Worm (Caenorhabditis elegans) whole organism, L4 larva: ENCODE measurements around the gene enee-1.

Experiments used
- F37D6.2 ChIP-seq: sonication (generic microtip); optimal IDR thresholded peaks from 2 replicates; lab custom pipeline; 2016; ENCODE audit warnings: mild to moderate bottlenecking, missing genetic modification characterization, missing compliant biosample characterization
- F44E2.7 ChIP-seq: fragments of 200-800 bp; sonication (Bioruptor generic); IDR thresholded peaks from 2 replicates; pipeline ENCODE4 v2.1.2; 2022; ENCODE audit warnings: missing genetic modification characterization, missing compliant biosample characterization
- R02D3.7 ChIP-seq: fragments of 150-350 bp; sonication (generic microtip); optimal IDR thresholded peaks from 3 replicates; lab custom pipeline; 2014; ENCODE audit warnings: missing biosample characterization, missing genetic modification characterization
- T20F7.1 ChIP-seq: fragments of 200-800 bp; sonication (Bioruptor generic); optimal IDR thresholded peaks from 2 replicates; lab custom pipeline; 2018; ENCODE audit warnings: mild to moderate bottlenecking, missing genetic modification characterization, missing compliant biosample characterization
- Y75B8A.6 ChIP-seq: fragments of 200-800 bp; sonication (Bioruptor generic); IDR thresholded peaks from 2 replicates; pipeline ENCODE4 v1.3.6; 2022; ENCODE audit warnings: missing genetic modification reagents, missing genetic modification characterization, missing compliant biosample characterization
- ZK337.2 ChIP-seq: fragments of 200-800 bp; sonication (Bioruptor generic); IDR thresholded peaks from 2 replicates; pipeline ENCODE4 v1.3.6; 2022; ENCODE audit warnings: missing genetic modification reagents, missing genetic modification characterization, missing compliant biosample characterization
- aha-1 ChIP-seq: fragments of 150-350 bp; peaks from one replicate; lab custom pipeline; 2014; ENCODE audit warnings: missing biosample characterization, missing genetic modification characterization
- arid-1 ChIP-seq: fragments of 200-800 bp; sonication (Bioruptor generic); conservative IDR thresholded peaks from 2 replicates; pipeline ENCODE4 v1.3.6; 2022; ENCODE audit warnings: missing genetic modification reagents, missing genetic modification characterization, missing compliant biosample characterization
- attf-4 ChIP-seq: sonication (generic microtip); optimal IDR thresholded peaks from 3 replicates; lab custom pipeline; 2017; ENCODE audit warnings: missing biosample characterization, missing genetic modification characterization
- ceh-20 ChIP-seq: fragments of 200-800 bp; sonication (Bioruptor generic); IDR thresholded peaks from 2 replicates; pipeline ENCODE4 v1.3.6; 2022; ENCODE audit warnings: missing genetic modification reagents, missing genetic modification characterization, missing compliant biosample characterization
- ceh-28 ChIP-seq: fragments of 150-350 bp; optimal IDR thresholded peaks from 2 replicates; lab custom pipeline; 2014; ENCODE audit warnings: missing biosample characterization, missing genetic modification reagents, missing genetic modification characterization
- ces-1 ChIP-seq: fragments of 150-350 bp; sonication (generic microtip); optimal IDR thresholded peaks from 4 replicates; lab custom pipeline; 2014; ENCODE audit warnings: missing biosample characterization, missing genetic modification reagents, missing genetic modification characterization
- cey-2 ChIP-seq: sonication (generic microtip); optimal IDR thresholded peaks from 3 replicates; lab custom pipeline; 2017; ENCODE audit warnings: missing genetic modification characterization, mild to moderate bottlenecking, missing compliant biosample characterization, antibody characterized with exemption, borderline replicate concordance; ENCODE audit not compliant: insufficient read depth
- ctbp-1 ChIP-seq: fragments of 200-800 bp; sonication (Bioruptor generic); IDR thresholded peaks from 2 replicates; pipeline ENCODE4 v1.3.6; 2022; ENCODE audit warnings: missing genetic modification reagents, missing genetic modification characterization, missing compliant biosample characterization
- daf-12 ChIP-seq: fragments of 150-350 bp; optimal IDR thresholded peaks from 2 replicates; lab custom pipeline; 2014; ENCODE audit warnings: missing biosample characterization, missing genetic modification reagents, missing genetic modification characterization
- daf-19 ChIP-seq: fragments of 200-800 bp; sonication (Bioruptor generic); conservative IDR thresholded peaks from 2 replicates; pipeline ENCODE4 v1.3.6; 2022; ENCODE audit warnings: missing genetic modification characterization, missing compliant biosample characterization
- daf-8 ChIP-seq: fragments of 200-800 bp; sonication (Bioruptor generic); IDR thresholded peaks from 2 replicates; pipeline ENCODE4 v1.3.6; 2022; ENCODE audit warnings: missing genetic modification characterization, missing compliant biosample characterization
- dmd-6 ChIP-seq: fragments of 200-800 bp; sonication (Bioruptor generic); IDR thresholded peaks from 2 replicates; pipeline ENCODE4 v1.3.6; 2022; ENCODE audit warnings: missing genetic modification reagents, missing genetic modification characterization, missing compliant biosample characterization
- dmd-8 ChIP-seq: fragments of 200-800 bp; sonication (Bioruptor generic); IDR thresholded peaks from 2 replicates; pipeline ENCODE4 v1.3.6; 2022; ENCODE audit warnings: missing genetic modification characterization, missing compliant biosample characterization
- dmd-9 ChIP-seq: fragments of 200-800 bp; sonication (Bioruptor generic); IDR thresholded peaks from 2 replicates; pipeline ENCODE4 v1.3.6; 2022; ENCODE audit warnings: missing genetic modification reagents, missing genetic modification characterization, missing compliant biosample characterization
- duxl-1 ChIP-seq: sonication (generic microtip); optimal IDR thresholded peaks from 2 replicates; lab custom pipeline; 2016; ENCODE audit warnings: mild to moderate bottlenecking, missing genetic modification characterization, moderate library complexity, missing compliant biosample characterization; ENCODE audit not compliant: poor library complexity
- dve-1 ChIP-seq: sonication (generic microtip); optimal IDR thresholded peaks from 2 replicates; lab custom pipeline; 2017; ENCODE audit warnings: antibody characterized with exemption, mild to moderate bottlenecking, missing genetic modification characterization, missing compliant biosample characterization; ENCODE audit not compliant: insufficient read depth
- hlh-11 ChIP-seq: fragments of 200-800 bp; sonication (Bioruptor generic); optimal IDR thresholded peaks from 2 replicates; lab custom pipeline; 2018; ENCODE audit warnings: mild to moderate bottlenecking, missing genetic modification characterization, missing compliant biosample characterization
- hlh-30 ChIP-seq: sonication (generic microtip); optimal IDR thresholded peaks from 2 replicates; lab custom pipeline; 2017; ENCODE audit warnings: antibody characterized with exemption, mild to moderate bottlenecking, missing genetic modification characterization, missing compliant biosample characterization; ENCODE audit not compliant: insufficient read depth
- lin-13 ChIP-seq: fragments of 150-350 bp; optimal IDR thresholded peaks from 2 replicates; lab custom pipeline; 2014; ENCODE audit warnings: missing biosample characterization, missing genetic modification reagents, missing genetic modification characterization
- lin-38 ChIP-seq: fragments of 200-800 bp; sonication (Bioruptor generic); IDR thresholded peaks from 2 replicates; pipeline ENCODE4 v1.3.6; 2022; ENCODE audit warnings: missing genetic modification reagents, missing genetic modification characterization, missing compliant biosample characterization
- lin-39 ChIP-seq: fragments of 150-350 bp; optimal IDR thresholded peaks from 2 replicates; lab custom pipeline; 2014; ENCODE audit warnings: missing biosample characterization, missing genetic modification reagents, missing genetic modification characterization
- lir-3 ChIP-seq: sonication (generic microtip); optimal IDR thresholded peaks from 2 replicates; lab custom pipeline; 2016; ENCODE audit warnings: mild to moderate bottlenecking, missing genetic modification characterization, missing compliant biosample characterization
- madf-9 ChIP-seq: fragments of 200-800 bp; sonication (Bioruptor generic); conservative IDR thresholded peaks from 2 replicates; pipeline ENCODE4 v1.3.6; 2022; ENCODE audit warnings: missing genetic modification reagents, missing genetic modification characterization, missing compliant biosample characterization
- mes-2 ChIP-seq: sonication (generic microtip); optimal IDR thresholded peaks from 2 replicates; lab custom pipeline; 2016; ENCODE audit warnings: missing genotype, mild to moderate bottlenecking, missing genetic modification characterization, missing compliant biosample characterization; ENCODE audit not compliant: poor library complexity, severe bottlenecking
- mxl-2 ChIP-seq: fragments of 200-800 bp; sonication (Bioruptor generic); conservative IDR thresholded peaks from 2 replicates; pipeline ENCODE4 v1.3.6; 2022; ENCODE audit warnings: missing genetic modification reagents, missing genetic modification characterization, missing compliant biosample characterization
- nhr-10 ChIP-seq: fragments of 150-350 bp; optimal IDR thresholded peaks from 2 replicates; lab custom pipeline; 2014; ENCODE audit warnings: missing biosample characterization, missing genetic modification characterization
- nhr-102 ChIP-seq: sonication (generic microtip); optimal IDR thresholded peaks from 2 replicates; lab custom pipeline; 2016; ENCODE audit warnings: mild to moderate bottlenecking, missing genetic modification characterization, moderate library complexity, missing compliant biosample characterization
- nhr-11 ChIP-seq: fragments of 150-350 bp; optimal IDR thresholded peaks from 2 replicates; lab custom pipeline; 2014; ENCODE audit warnings: missing biosample characterization, missing genetic modification characterization
- nhr-237 ChIP-seq: sonication (generic microtip); optimal IDR thresholded peaks from 2 replicates; lab custom pipeline; 2017; ENCODE audit warnings: missing biosample characterization, missing genetic modification characterization
- nhr-28 ChIP-seq: fragments of 150-350 bp; optimal IDR thresholded peaks from 2 replicates; lab custom pipeline; 2014; ENCODE audit warnings: missing biosample characterization, missing genetic modification characterization
- nhr-42 ChIP-seq: fragments of 200-800 bp; sonication (Bioruptor generic); IDR thresholded peaks from 2 replicates; pipeline ENCODE4 v1.3.6; 2022; ENCODE audit warnings: missing genetic modification characterization, missing compliant biosample characterization
- nhr-48 ChIP-seq: sonication (generic microtip); optimal IDR thresholded peaks from 2 replicates; lab custom pipeline; 2016; ENCODE audit warnings: mild to moderate bottlenecking, missing genetic modification characterization, missing compliant biosample characterization
- nhr-6 ChIP-seq: fragments of 150-350 bp; optimal IDR thresholded peaks from 2 replicates; lab custom pipeline; 2014; ENCODE audit warnings: missing biosample characterization, missing genetic modification characterization
- nhr-77 ChIP-seq: fragments of 150-350 bp; optimal IDR thresholded peaks from 2 replicates; lab custom pipeline; 2014; ENCODE audit warnings: missing biosample characterization, missing genetic modification characterization
- php-3 ChIP-seq: fragments of 200-800 bp; sonication (Bioruptor generic); IDR thresholded peaks from 2 replicates; pipeline ENCODE4 v1.3.6; 2022; ENCODE audit warnings: missing genetic modification reagents, missing genetic modification characterization, missing compliant biosample characterization
- rbr-2 ChIP-seq: sonication (generic microtip); optimal IDR thresholded peaks from 2 replicates; lab custom pipeline; 2016; ENCODE audit warnings: missing genotype, missing genetic modification characterization, missing compliant biosample characterization
- snpc-1.2 ChIP-seq: fragments of 200-800 bp; sonication (Bioruptor generic); IDR thresholded peaks from 2 replicates; pipeline ENCODE4 v1.3.6; 2022; ENCODE audit warnings: missing genetic modification reagents, missing genetic modification characterization, missing compliant biosample characterization
- snpc-4 ChIP-seq: fragments of 150-350 bp; optimal IDR thresholded peaks from 2 replicates; lab custom pipeline; 2014; ENCODE audit warnings: missing biosample characterization, missing genetic modification characterization
- spr-1 ChIP-seq: sonication (generic microtip); optimal IDR thresholded peaks from 2 replicates; lab custom pipeline; 2016; ENCODE audit warnings: mild to moderate bottlenecking, missing genetic modification characterization, missing compliant biosample characterization
- spr-3 ChIP-seq: fragments of 200-800 bp; sonication (Bioruptor generic); optimal IDR thresholded peaks from 2 replicates; lab custom pipeline; 2018; ENCODE audit warnings: mild to moderate bottlenecking, missing genetic modification characterization, missing compliant biosample characterization
- unc-62 ChIP-seq, 3 experiments: fragments of 150-350 bp in 1 of 3; sonication (generic microtip); optimal IDR thresholded peaks in 2 of 3; peaks in 1 of 3; 1 replicate in 1 of 3; 2 replicates in 2 of 3; lab custom pipeline; 2014 to 2017; ENCODE audit warnings: missing biosample characterization in 3 of 3, missing genetic modification characterization in 3 of 3, missing genetic modification reagents in 3 of 3, missing genotype in 1 of 3
- zfp-3 ChIP-seq: fragments of 200-800 bp; sonication (Bioruptor generic); conservative IDR thresholded peaks from 2 replicates; pipeline ENCODE4 v1.3.6; 2022; ENCODE audit warnings: missing genetic modification reagents, missing genetic modification characterization, missing compliant biosample characterization
- zip-11 ChIP-seq: fragments of 200-800 bp; sonication (Bioruptor generic); IDR thresholded peaks from 2 replicates; pipeline ENCODE4 v1.3.6; 2022; ENCODE audit warnings: missing genetic modification characterization, missing compliant biosample characterization
- ztf-11 ChIP-seq: fragments of 150-350 bp; optimal IDR thresholded peaks from 2 replicates; lab custom pipeline; 2014; ENCODE audit warnings: missing biosample characterization, missing genetic modification characterization
- ztf-7 ChIP-seq: fragments of 150-350 bp; optimal IDR thresholded peaks from 2 replicates; lab custom pipeline; 2014; ENCODE audit warnings: missing biosample characterization, missing genetic modification characterization

enee-1 gene

DNA sequence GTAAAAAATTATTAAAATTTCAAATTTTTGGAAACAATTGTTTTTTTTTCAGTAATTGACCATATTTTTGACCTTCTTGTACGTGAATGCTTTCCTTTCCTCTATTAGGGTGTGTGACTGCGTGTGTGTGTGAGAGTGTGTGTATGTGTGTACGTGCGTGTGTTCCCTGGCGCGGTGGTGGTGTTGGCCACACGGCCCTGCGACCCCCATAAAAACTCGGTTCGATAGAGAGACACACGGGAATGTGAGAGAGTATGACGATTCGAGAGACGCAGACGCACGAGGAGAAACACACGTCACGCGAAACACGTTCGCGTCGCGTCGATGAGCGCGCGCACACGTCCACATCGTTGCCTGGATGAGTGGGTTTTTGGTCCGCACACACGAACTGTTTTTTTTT, 5.7 kb upstream of the enee-1 start (continued):
- TF ChIP-seq ztf-7: peak; percentile 60
- 0 out of 2 replicates have a peak, but pooled peaks have one; percentile 18 for TF ChIP-seq dmd-8
- TF ChIP-seq lir-3: no peak
- no peak for TF ChIP-seq lin-38 (GFP tag; lab: Robert Waterston, UW)
- TF ChIP-seq nhr-77 (tag; lab: Kevin White, UChicago): no peak
- TF ChIP-seq ctbp-1 (GFP tag; lab: Robert Waterston, UW): peak; percentile 69
- TF ChIP-seq aha-1 (tag; lab: Kevin White, UChicago): peak; percentile 98
- TF ChIP-seq hlh-11 (tag; lab: Kevin White, UChicago): peak; percentile 92
- peak; percentile 77 for TF ChIP-seq dmd-6 (GFP tag; lab: Robert Waterston, UW)
- TF ChIP-seq nhr-48: peak; percentile 75
- no peak for TF ChIP-seq nhr-10 (tag; lab: Kevin White, UChicago)
- no peak for TF ChIP-seq lin-39 (tag; lab: Kevin White, UChicago)
- no peak for TF ChIP-seq cey-2 (tag; lab: Kevin White, UChicago)
- TF ChIP-seq daf-8: no peak
- peak; percentile 72 for TF ChIP-seq spr-1 (tag; lab: Kevin White, UChicago)
- no peak for TF ChIP-seq dmd-9 (GFP tag; lab: Robert Waterston, UW)
- TF ChIP-seq snpc-1.2 (GFP tag; lab: Robert Waterston, UW): no peak
- TF ChIP-seq snpc-4 (tag; lab: Kevin White, UChicago): no peak
- peak; percentile 72 for TF ChIP-seq php-3 (GFP tag; lab: Robert Waterston, UW)
- peak; percentile 64; the same call in 1 of the 2 replicates for TF ChIP-seq madf-9 (GFP tag; lab: Robert Waterston, UW)
- TF ChIP-seq duxl-1 (tag; lab: Kevin White, UChicago): peak; percentile 21
- TF ChIP-seq F37D6.2 (tag; lab: Kevin White, UChicago): peak; percentile 53
- TF ChIP-seq unc-62 (GFP tag; optimal IDR thresholded peaks at IDR 0.05 in 1 of 2; lab: Kevin White, UChicago): peak in 1 of 2 experiments; percentile 99
- TF ChIP-seq unc-62 (tag; optimal IDR thresholded peaks at IDR 0.05; lab: Kevin White, UChicago): no peak
- TF ChIP-seq nhr-42 (GFP tag; lab: Robert Waterston, UW): no peak
- no peak for TF ChIP-seq R02D3.7 (tag; lab: Kevin White, UChicago)
- TF ChIP-seq zip-11 (GFP tag; lab: Robert Waterston, UW): no peak
- peak; percentile 36; the same call in 1 of the 2 replicates for TF ChIP-seq arid-1
- TF ChIP-seq rbr-2 (tag; lab: Kevin White, UChicago): peak; percentile 86
- TF ChIP-seq Y75B8A.6 (GFP tag; lab: Robert Waterston, UW): 0 out of 2 replicates have a peak, but pooled peaks have one; percentile 50
- peak; percentile 65 for TF ChIP-seq T20F7.1 (GFP tag; lab: Kevin White, UChicago)
- no peak for TF ChIP-seq spr-3 (GFP tag; lab: Kevin White, UChicago)
- 0 out of 2 replicates have a peak, but pooled peaks have one; percentile 44 for TF ChIP-seq zfp-3
- TF ChIP-seq ceh-20: peak; percentile 82; the same call in 1 of the 2 replicates
- TF ChIP-seq dve-1 (tag; lab: Kevin White, UChicago): peak; percentile 80
- TF ChIP-seq mes-2 (tag; lab: Kevin White, UChicago): peak; percentile 80
- TF ChIP-seq nhr-11 (tag; lab: Kevin White, UChicago): peak; percentile 69
- no peak for TF ChIP-seq F44E2.7
- TF ChIP-seq ces-1: no peak
- no peak for TF ChIP-seq ceh-28 (tag; lab: Kevin White, UChicago)
- no peak for TF ChIP-seq ztf-11
- peak; percentile 91 for TF ChIP-seq nhr-28 (tag; lab: Kevin White, UChicago)
- no peak for TF ChIP-seq daf-19
- TF ChIP-seq attf-4: no peak
- no peak for TF ChIP-seq daf-12 (tag; lab: Kevin White, UChicago)
- peak; percentile 98 for TF ChIP-seq hlh-30 (tag; lab: Kevin White, UChicago)
- peak; percentile 38 for TF ChIP-seq nhr-102
- TF ChIP-seq ZK337.2 (GFP tag; lab: Robert Waterston, UW): no peak
- peak; percentile 45 for TF ChIP-seq lin-13 (GFP tag; lab: Kevin White, UChicago)
- peak; percentile 48 for TF ChIP-seq nhr-6
- TF ChIP-seq mxl-2 (GFP tag; lab: Robert Waterston, UW): no peak
- TF ChIP-seq nhr-237: no peak
